Worm (Caenorhabditis elegans): ENCODE data around the gene T25D1.3.

The T25D1.3 gene

DNA sequence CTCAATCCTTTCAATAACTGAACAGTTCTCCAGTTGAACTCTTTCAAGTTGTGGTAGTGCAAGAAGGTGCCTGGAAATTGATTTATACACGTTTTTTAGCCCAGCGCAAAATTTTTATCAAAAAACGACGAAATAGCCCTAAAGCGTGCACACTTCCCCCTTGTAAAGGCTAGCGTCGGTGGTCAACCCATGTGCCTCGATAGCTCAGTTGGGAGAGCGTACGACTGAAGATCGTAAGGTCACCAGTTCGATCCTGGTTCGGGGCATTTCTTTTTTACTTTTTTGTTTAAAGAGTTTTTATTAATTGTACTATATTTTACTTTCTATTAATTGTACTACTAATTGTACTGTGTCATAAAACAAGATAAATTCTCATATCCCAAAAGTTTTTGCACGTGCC lies 45.9 kb downstream of the T25D1.3 start:
- TF ChIP-seq F10E7.11 (tag; optimal IDR thresholded peaks at IDR 0.05) (no peak), ceh-91 (GFP tag; IDR thresholded peaks at IDR 0.05) (no peak), egl-18 (GFP tag; IDR thresholded peaks at IDR 0.05) (no peak), snpc-3.4 (tag; optimal IDR thresholded peaks at IDR 0.05) (peak; percentile 27), F23B12.7 (tag; optimal IDR thresholded peaks at IDR 0.05; ENCODE audit: insufficient read depth) (peak; percentile 54), dox-1 (GFP tag; IDR thresholded peaks at IDR 0.05) (peak; percentile 69), unc-62 (GFP tag; optimal IDR thresholded peaks at IDR 0.05) (no peak), ZK185.1 (tag; optimal IDR thresholded peaks at IDR 0.05; ENCODE audit: poor library complexity, severe bottlenecking) (peak; percentile 10), lin-54 (GFP tag; optimal IDR thresholded peaks at IDR 0.05) (peak; percentile 13), ztf-26 (tag; optimal IDR thresholded peaks at IDR 0.05) (peak; percentile 19), bed-2 (GFP tag; IDR thresholded peaks at IDR 0.05) (no peak), D2030.7 (GFP tag; IDR thresholded peaks at IDR 0.05) (peak; percentile 71; the same call in 1 of the 2 replicates), Y53G8AR.9 (GFP tag; conservative IDR thresholded peaks at IDR 0.05) (peak; percentile 53; the same call in 1 of the 2 replicates), nhr-90 (tag; optimal IDR thresholded peaks at IDR 0.05) (peak; percentile 10), hrde-1 (tag; optimal IDR thresholded peaks at IDR 0.05; ENCODE audit: borderline replicate concordance) (no peak), snpc-1.1 (tag; optimal IDR thresholded peaks at IDR 0.05; ENCODE audit: insufficient read depth) (peak; percentile 45), K11D2.4 (GFP tag; IDR thresholded peaks at IDR 0.05) (0 out of 2 replicates have a peak, but pooled peaks have one; percentile 15), lin-26 (GFP tag; IDR thresholded peaks at IDR 0.05) (peak; percentile 79), hmg-1.2 (GFP tag; IDR thresholded peaks at IDR 0.05) (peak; percentile 75), ztf-25 (GFP tag; IDR thresholded peaks at IDR 0.05) (0 out of 2 replicates have a peak, but pooled peaks have one; percentile 68), pbrm-1 (GFP tag; IDR thresholded peaks at IDR 0.05) (peak; percentile 67; the same call in 1 of the 2 replicates), snpc-4 (GFP tag; optimal IDR thresholded peaks at IDR 0.05) (peak; percentile 42), snpc-4 (tag; optimal IDR thresholded peaks at IDR 0.05) (peak in 2 of 4 experiments; percentile 40 to 74), B0261.1 (tag; optimal IDR thresholded peaks at IDR 0.05) (peak; percentile 90), madf-10 (tag; optimal IDR thresholded peaks at IDR 0.05) (peak; percentile 32), ceh-27 (GFP tag; optimal IDR thresholded peaks at IDR 0.05) (no peak), die-1 (tag; optimal IDR thresholded peaks at IDR 0.05) (peak; percentile 14), nfyb-1 (GFP tag; IDR thresholded peaks at IDR 0.05) (0 out of 2 replicates have a peak, but pooled peaks have one; percentile 68), lir-1 (GFP tag; conservative IDR thresholded peaks at IDR 0.05) (peak; percentile 38; the same call in 1 of the 2 replicates), ztf-18 (tag; optimal IDR thresholded peaks at IDR 0.05) (peak; percentile 25), ets-4 (GFP tag; optimal IDR thresholded peaks at IDR 0.05) (no peak), repo-1 (tag; optimal IDR thresholded peaks at IDR 0.05) (peak; percentile 49), rcor-1 (GFP tag; IDR thresholded peaks at IDR 0.05) (peak; percentile 18; the same call in 1 of the 2 replicates), rpc-1 (optimal IDR thresholded peaks at IDR 0.05) (peak; percentile 62), rpc-1 (tag; optimal IDR thresholded peaks at IDR 0.05) (peak; percentile 79), cebp-1 (GFP tag; IDR thresholded peaks at IDR 0.05) (no peak), cebp-1 (tag; optimal IDR thresholded peaks at IDR 0.05) (peak; percentile 20), tbp1 (GFP tag; optimal IDR thresholded peaks at IDR 0.05) (peak; percentile 94)

ce11 chrX:16553845-16554426 lies 48.5 kb downstream of the T25D1.3 start, which contains the start of gene K08B5.2:
Gene K08B5.2 (minus strand): TSS chrX:16553887.
- no peak for TF ChIP-seq ceh-27 (GFP tag; optimal IDR thresholded peaks at IDR 0.05)
- peak; percentile 24 for TF ChIP-seq chd-7 (tag; optimal IDR thresholded peaks at IDR 0.05)
- TF ChIP-seq nhr-90 (tag; optimal IDR thresholded peaks at IDR 0.05): peak; percentile 15
- TF ChIP-seq let-607 (tag; optimal IDR thresholded peaks at IDR 0.05): peak in 1 of 2 experiments; percentile 65
- TF ChIP-seq Y56A3A.18 (GFP tag; IDR thresholded peaks at IDR 0.05): 0 out of 2 replicates have a peak, but pooled peaks have one; percentile 34
- peak; percentile 25; the same call in 1 of the 2 replicates for TF ChIP-seq hmg-1.2 (GFP tag; IDR thresholded peaks at IDR 0.05)
- TF ChIP-seq atf-7 (tag; optimal IDR thresholded peaks at IDR 0.05): peak; percentile 79
- no peak for TF ChIP-seq lin-54 (GFP tag; optimal IDR thresholded peaks at IDR 0.05)
- no peak for TF ChIP-seq cebp-2 (GFP tag; IDR thresholded peaks at IDR 0.05)
- peak; percentile 95 for TF ChIP-seq nhr-80 (tag; optimal IDR thresholded peaks at IDR 0.05)
- peak; percentile 52 for TF ChIP-seq lin-40 (tag; optimal IDR thresholded peaks at IDR 0.05)
- peak; percentile 45 for TF ChIP-seq madf-10 (tag; optimal IDR thresholded peaks at IDR 0.05)
- TF ChIP-seq B0261.1 (tag; optimal IDR thresholded peaks at IDR 0.05): peak; percentile 16
- no peak for TF ChIP-seq T07F8.4 (tag; optimal IDR thresholded peaks at IDR 0.05)
- TF ChIP-seq tbp1 (GFP tag; optimal IDR thresholded peaks at IDR 0.05): peak; percentile 48
- no peak for TF ChIP-seq snpc-3.4 (tag; optimal IDR thresholded peaks at IDR 0.05)
- no peak for TF ChIP-seq snpc-4 (GFP tag; optimal IDR thresholded peaks at IDR 0.05)
- TF ChIP-seq snpc-4 (tag; optimal IDR thresholded peaks at IDR 0.05): peak in 2 of 4 experiments; percentile 41 to 50
- TF ChIP-seq unc-62 (GFP tag; optimal IDR thresholded peaks at IDR 0.05): peak; percentile 44
